Fruit fly (Drosophila melanogaster) whole organism, pupa: ENCODE results near the gene CG31793.
A peak's percentile ranks its signal among the peaks of the same experiment; 100 is the strongest.

Source experiments
- CG10348 ChIP-seq: fragments of 200-800 bp; sonication (Bioruptor generic); IDR thresholded peaks from 2 replicates; pipeline ENCODE4 v1.3.6; 2022; ENCODE audit warnings: missing biosample characterization, missing genetic modification characterization
- CG13204 ChIP-seq: fragments of 200-800 bp; sonication (Bioruptor generic); optimal IDR thresholded peaks from 2 replicates; lab custom pipeline; 2018; ENCODE audit warnings: missing biosample characterization, mild to moderate bottlenecking, missing genetic modification characterization, moderate library complexity
- CG4496 ChIP-seq: fragments of 200-800 bp; sonication (Bioruptor generic); IDR thresholded peaks from 3 replicates; pipeline ENCODE4 v1.3.6; 2022; ENCODE audit warnings: missing biosample characterization, missing genetic modification characterization
- D1 ChIP-seq: fragments of 200-800 bp; sonication (Bioruptor generic); optimal IDR thresholded peaks from 2 replicates; lab custom pipeline; 2018; ENCODE audit warnings: missing biosample characterization, mild to moderate bottlenecking, missing genetic modification characterization, moderate library complexity
- EcR ChIP-seq: fragments of 200-800 bp; sonication (Bioruptor generic); optimal IDR thresholded peaks from 3 replicates; lab custom pipeline; 2019; ENCODE audit warnings: missing biosample characterization, missing genetic modification characterization, mild to moderate bottlenecking, moderate library complexity, missing genetic modification reagents
- Pif1A ChIP-seq: fragments of 200-800 bp; sonication (Bioruptor generic); optimal IDR thresholded peaks from 3 replicates; lab custom pipeline; 2016; ENCODE audit warnings: missing biosample characterization, missing genetic modification characterization
- Snoo ChIP-seq: fragments of 200-800 bp; sonication (Bioruptor generic); optimal IDR thresholded peaks from 3 replicates; lab custom pipeline; 2017; ENCODE audit warnings: missing biosample characterization, mild to moderate bottlenecking, missing genetic modification characterization, inconsistent platforms

dm6 chr2L:19019160-19019592 is 16.0 kb downstream of the CG31793 start:
- no peak for TF ChIP-seq D1 (tag; lab: Kevin White, UChicago)
- TF ChIP-seq CG13204, result no peak
- no peak for TF ChIP-seq CG4496 (GFP tag; lab: Robert Waterston, UW)
- TF ChIP-seq Snoo (tag; lab: Kevin White, UChicago), result no peak
- TF ChIP-seq EcR (GFP tag; lab: Kevin White, UChicago), result no peak
- TF ChIP-seq CG10348, result no peak
- peak; percentile 3 for TF ChIP-seq Pif1A (GFP tag; lab: Kevin White, UChicago)
